Worm (Caenorhabditis elegans): ENCODE data around the gene arx-6.
A peak's percentile ranks its signal among the peaks of the same experiment; 100 is the strongest.

Gene arx-6

DNA sequence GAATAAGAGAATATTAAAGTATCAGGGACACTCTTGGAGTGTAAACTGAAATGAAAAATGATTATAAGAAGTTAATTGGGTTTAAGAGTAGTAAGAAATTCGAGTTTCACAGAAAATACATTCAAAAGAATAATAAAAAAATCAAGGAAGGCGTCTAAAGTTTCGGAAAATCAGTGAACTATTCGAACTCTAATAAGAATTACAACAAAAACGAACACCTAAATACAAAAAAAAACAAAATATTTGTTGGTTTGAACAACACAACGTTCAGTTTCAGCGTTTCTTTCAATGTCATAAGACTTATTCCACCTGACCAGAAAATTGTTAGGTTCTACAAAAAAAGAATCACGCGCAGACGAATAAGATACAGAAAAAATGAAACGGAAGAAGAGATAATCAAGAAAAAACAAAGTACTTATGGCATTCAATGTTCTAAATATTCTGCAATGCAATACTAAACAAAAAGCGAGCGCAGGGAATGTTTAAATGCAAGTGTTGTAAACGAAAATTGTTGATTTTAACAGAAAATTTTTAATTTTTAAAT, 20.6 kb downstream of the arx-6 start, which contains the start of gene nhl-2:
Gene nhl-2 (minus strand): TSS at position 51 of the 544 bp plus-strand sequence.
- no peak for TF ChIP-seq him-1 (tag; optimal IDR thresholded peaks at IDR 0.05)
- no peak for TF ChIP-seq W03F9.2 (tag; optimal IDR thresholded peaks at IDR 0.05)
- TF ChIP-seq dao-5 (tag; optimal IDR thresholded peaks at IDR 0.05), result no peak

DNA sequence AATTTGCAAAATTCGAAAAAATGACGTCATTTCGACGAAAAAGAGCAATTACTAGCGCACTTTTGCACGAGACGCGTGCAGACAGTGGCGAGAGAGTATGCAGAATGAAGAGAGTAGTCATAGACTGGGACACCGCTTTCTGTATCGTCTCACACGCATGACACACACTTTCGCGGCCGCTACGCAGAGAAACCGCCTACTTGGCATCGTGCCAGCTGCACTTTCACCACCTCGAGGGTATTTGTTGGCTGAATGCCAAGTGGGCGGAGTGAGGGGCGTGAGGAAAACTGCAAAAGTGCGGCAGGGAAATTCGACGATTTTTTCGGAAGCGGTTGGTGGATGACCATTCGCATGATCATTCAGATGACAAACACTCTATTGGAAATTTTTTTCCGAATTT, 21.3 kb downstream of the arx-6 start:
- TF ChIP-seq W03F9.2 (tag; optimal IDR thresholded peaks at IDR 0.05) (peak; percentile 95), him-1 (tag; optimal IDR thresholded peaks at IDR 0.05) (peak; percentile 98), dao-5 (tag; optimal IDR thresholded peaks at IDR 0.05) (no peak)

DNA sequence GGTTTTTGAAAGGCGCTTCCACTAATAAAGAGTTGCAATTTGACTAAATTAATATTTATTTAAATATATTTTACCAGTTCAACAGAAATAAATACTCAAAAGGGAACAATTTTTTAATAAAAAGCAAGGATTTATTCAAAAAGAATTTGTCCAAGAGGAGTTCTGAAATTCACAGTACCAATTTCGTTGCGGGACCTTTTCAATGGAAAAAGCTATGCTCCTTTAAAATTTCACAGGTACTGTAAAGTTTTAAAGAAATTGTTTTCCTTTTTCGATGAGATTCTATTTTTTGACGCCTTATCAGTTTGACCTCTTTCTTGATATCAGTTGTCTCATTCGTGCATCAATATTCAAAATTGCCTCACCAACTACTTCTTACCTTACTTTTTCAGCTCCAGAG, 21.8 kb downstream of the arx-6 start, which contains the start of gene tag-340:
Gene tag-340 (plus strand): TSS at position 249 of the 400 bp plus-strand sequence.
- TF ChIP-seq W03F9.2 (tag; optimal IDR thresholded peaks at IDR 0.05) (no peak), dao-5 (tag; optimal IDR thresholded peaks at IDR 0.05) (no peak), him-1 (tag; optimal IDR thresholded peaks at IDR 0.05) (no peak)

DNA sequence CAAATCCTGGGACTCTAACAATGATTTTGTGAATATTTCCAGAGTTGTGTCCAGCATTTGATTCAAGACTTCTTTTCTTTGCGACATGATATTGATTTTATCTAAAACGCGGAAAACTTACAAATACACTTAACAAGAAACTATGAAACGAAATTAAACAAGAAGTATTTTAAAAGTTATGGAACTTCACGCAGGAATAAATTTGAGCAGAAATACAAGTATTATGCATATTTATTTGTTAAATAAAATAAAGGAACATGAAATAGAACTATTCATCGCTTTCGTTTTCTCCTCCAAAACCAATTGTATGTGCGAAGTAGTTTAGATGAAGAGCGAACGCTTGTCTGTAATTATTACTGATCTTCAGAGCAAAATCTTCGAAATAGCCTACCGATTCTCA, 25.3 kb downstream of the arx-6 start, which contains the start of gene kbp-2:
Gene kbp-2 (minus strand): TSS at position 101 of the 400 bp plus-strand sequence.
- TF ChIP-seq W03F9.2 (tag; optimal IDR thresholded peaks at IDR 0.05), result no peak
- no peak for TF ChIP-seq him-1 (tag; optimal IDR thresholded peaks at IDR 0.05)
- no peak for TF ChIP-seq dao-5 (tag; optimal IDR thresholded peaks at IDR 0.05)

DNA sequence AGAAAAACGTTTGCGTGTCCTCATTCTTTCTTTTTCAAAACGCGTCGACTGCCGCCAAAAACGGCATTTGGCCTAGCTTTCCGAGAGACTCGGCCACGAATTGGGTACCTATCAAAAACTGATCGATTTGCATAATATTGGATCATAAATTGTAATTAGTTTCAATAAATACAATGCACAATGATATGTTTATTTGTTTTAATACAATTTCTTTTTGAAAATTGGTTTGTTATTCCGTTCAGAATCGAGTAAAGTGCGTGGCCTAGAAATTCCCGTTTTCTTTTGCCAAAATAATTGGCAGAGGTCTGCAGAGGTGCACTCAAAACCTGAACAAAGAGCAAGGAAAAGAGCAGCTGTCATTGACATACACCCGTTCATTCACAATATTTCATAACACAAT, 26.9 kb downstream of the arx-6 start, which contains the start of gene F26F4.8:
Gene F26F4.8 (minus strand): TSS at position 69 of the 400 bp plus-strand sequence.
- no peak for TF ChIP-seq W03F9.2 (tag; optimal IDR thresholded peaks at IDR 0.05)
- TF ChIP-seq him-1 (tag; optimal IDR thresholded peaks at IDR 0.05), result no peak
- no peak for TF ChIP-seq dao-5 (tag; optimal IDR thresholded peaks at IDR 0.05)

DNA sequence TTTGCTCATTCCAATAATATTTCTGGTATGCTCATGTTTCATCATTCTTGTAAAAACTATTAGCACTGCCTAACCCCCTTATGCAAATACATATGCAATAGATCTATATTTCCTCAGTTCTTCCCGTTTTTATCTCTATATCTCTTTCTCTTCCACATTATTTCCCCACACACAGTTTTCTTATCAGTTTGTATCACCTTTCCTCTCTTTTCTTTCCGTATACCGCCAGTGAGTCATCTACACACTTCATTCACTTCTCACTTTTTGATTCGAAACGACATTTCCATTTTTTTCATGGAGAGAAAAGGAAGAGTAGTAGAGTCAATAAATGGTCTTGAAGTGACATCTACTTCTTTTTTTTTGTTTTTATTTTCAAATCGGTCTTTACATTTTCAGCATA, 27.9 kb downstream of the arx-6 start:
- TF ChIP-seq dao-5 (tag; optimal IDR thresholded peaks at IDR 0.05), result no peak
- no peak for TF ChIP-seq W03F9.2 (tag; optimal IDR thresholded peaks at IDR 0.05)
- TF ChIP-seq him-1 (tag; optimal IDR thresholded peaks at IDR 0.05), result no peak

DNA sequence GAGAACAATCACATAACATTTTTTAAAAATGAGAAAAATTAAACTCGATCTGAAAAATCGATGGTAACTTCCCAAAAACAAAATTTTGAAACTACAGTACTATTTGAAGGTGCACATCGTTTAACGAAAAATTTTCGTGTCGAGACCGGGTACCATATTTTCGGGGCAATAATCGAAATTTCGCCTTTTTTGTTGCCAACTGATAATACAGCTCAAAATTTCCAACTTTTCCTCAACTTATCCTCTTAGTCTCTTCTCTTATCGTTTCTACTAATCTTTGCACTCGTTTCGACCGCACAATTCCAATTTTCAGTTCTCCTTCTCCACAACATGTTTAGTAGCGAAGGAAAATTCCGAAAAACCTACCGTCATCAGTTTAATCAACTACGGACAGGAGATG, 28.4 kb downstream of the arx-6 start, which contains the start of gene rom-1:
Gene rom-1 (plus strand): TSS at position 301 of the 400 bp plus-strand sequence.
- no peak for TF ChIP-seq him-1 (tag; optimal IDR thresholded peaks at IDR 0.05)
- TF ChIP-seq W03F9.2 (tag; optimal IDR thresholded peaks at IDR 0.05), result no peak
- TF ChIP-seq dao-5 (tag; optimal IDR thresholded peaks at IDR 0.05), result no peak

DNA sequence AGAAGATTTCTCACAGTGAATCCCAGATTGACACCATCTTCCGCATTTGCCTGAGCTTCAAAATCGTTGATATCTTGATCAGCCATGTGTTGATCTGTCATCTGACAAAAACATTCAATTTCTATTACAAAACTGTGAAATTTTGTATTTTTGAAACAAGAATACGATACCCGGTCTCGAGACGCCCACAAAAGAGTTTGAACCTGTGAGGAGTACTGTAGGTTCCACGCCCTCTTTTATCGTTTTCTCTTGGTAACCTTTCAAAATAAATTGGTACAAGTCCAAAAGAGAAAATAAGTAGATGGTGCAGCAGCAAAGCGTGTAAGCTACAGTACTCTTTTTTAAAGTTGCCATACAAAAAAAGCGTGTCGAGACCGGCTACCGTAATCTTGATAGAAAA, 31.5 kb downstream of the arx-6 start, which contains the start of gene F26F4.12:
Gene F26F4.12 (minus strand): TSS at position 101 of the 400 bp plus-strand sequence.
- TF ChIP-seq him-1 (tag; optimal IDR thresholded peaks at IDR 0.05) (no peak), dao-5 (tag; optimal IDR thresholded peaks at IDR 0.05) (no peak), W03F9.2 (tag; optimal IDR thresholded peaks at IDR 0.05) (no peak)

DNA sequence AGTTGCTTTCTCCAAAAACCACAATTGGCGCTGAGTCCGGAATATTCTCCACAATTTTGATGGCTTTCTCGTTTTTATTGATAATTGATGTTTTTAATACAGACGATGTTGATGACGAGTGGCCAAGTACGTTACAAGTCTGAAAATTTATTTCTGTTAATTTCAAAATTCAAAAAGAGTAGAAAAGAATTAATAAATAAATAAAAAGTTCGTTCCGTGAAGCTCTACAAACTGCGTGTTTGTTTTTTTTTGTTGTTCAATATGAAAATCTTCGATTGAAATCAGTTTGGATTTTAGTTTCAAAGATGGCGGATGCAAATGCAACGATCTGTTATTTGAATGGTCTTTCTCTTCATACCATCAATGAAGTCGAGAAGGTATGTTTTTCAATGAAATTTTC, 32.5 kb downstream of the arx-6 start, which contains the start of gene F26F4.2:
Gene F26F4.2 (plus strand): TSS at position 301 of the 400 bp plus-strand sequence.
- no peak for TF ChIP-seq him-1 (tag; optimal IDR thresholded peaks at IDR 0.05)
- TF ChIP-seq W03F9.2 (tag; optimal IDR thresholded peaks at IDR 0.05), result no peak
- no peak for TF ChIP-seq dao-5 (tag; optimal IDR thresholded peaks at IDR 0.05)

DNA sequence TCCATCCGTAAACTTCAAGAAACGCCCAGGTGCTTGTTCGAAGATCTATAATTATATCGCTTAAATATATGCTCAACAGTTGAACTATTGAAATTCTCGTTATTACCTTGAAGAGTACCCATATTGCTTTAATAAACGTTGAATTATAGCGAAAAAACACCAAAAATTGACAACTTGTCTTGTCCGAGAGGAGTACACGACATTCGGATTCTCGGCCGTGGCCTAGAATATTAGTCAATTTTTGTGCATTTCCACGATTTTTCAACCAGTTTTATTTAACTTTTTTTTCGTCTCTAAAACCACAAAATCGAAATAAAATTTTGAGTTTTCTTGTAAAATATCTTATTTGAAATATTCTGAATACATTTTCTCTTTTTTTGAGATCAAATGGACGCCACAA, 33.9 kb downstream of the arx-6 start, which contains the start of the genes F26F4.9 and cee-1:
Gene F26F4.9 (minus strand): TSS at position 205 of the 400 bp plus-strand sequence.
Gene cee-1 (plus strand): TSS at position 383 of the 400 bp plus-strand sequence.
- peak; percentile 52 for TF ChIP-seq W03F9.2 (tag; optimal IDR thresholded peaks at IDR 0.05)
- no peak for TF ChIP-seq him-1 (tag; optimal IDR thresholded peaks at IDR 0.05)
- TF ChIP-seq dao-5 (tag; optimal IDR thresholded peaks at IDR 0.05), result no peak

DNA sequence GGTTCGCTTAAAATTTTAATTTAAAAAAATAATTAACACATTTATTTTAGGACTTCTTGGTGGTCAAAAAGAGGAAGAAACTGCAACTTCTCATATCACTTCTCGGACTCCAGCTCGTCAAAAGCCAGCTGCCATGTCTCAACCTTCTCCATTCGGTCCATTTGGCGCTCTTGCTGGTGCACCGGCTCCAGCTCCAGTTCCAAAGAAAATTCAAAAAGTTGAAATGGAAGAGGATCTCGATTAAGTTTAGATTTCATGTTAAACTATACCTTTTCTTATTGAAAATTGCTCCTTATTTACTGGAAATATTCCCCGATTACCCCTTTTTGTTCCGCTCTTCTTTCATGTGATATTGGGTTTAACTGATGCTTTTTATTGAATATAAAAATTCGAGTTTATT, 35.3 kb downstream of the arx-6 start:
- TF ChIP-seq dao-5 (tag; optimal IDR thresholded peaks at IDR 0.05) (no peak), him-1 (tag; optimal IDR thresholded peaks at IDR 0.05) (no peak), W03F9.2 (tag; optimal IDR thresholded peaks at IDR 0.05) (no peak)

DNA sequence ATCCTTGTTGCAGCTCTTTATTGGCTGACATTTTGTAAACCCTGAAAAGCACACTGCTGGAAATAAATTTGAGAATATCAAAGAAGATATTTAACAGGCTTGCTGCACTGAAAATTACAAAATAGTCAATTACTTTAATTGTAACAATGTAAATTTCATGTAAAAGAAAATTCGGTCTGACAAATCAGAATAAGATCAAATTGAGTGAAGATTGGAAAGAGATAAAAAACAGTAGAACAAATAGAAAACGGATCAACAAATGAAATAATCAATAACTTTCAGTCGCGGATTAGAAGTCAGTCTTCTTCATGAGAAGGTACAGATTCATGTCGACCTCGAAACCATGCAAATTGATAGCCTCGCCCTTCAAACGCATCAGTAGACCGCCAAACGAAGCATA, 38.6 kb downstream of the arx-6 start, which contains the start of gene rars-1:
Gene rars-1 (minus strand): TSS at position 101 of the 400 bp plus-strand sequence.
- no peak for TF ChIP-seq him-1 (tag; optimal IDR thresholded peaks at IDR 0.05)
- TF ChIP-seq dao-5 (tag; optimal IDR thresholded peaks at IDR 0.05), result no peak
- no peak for TF ChIP-seq W03F9.2 (tag; optimal IDR thresholded peaks at IDR 0.05)

DNA sequence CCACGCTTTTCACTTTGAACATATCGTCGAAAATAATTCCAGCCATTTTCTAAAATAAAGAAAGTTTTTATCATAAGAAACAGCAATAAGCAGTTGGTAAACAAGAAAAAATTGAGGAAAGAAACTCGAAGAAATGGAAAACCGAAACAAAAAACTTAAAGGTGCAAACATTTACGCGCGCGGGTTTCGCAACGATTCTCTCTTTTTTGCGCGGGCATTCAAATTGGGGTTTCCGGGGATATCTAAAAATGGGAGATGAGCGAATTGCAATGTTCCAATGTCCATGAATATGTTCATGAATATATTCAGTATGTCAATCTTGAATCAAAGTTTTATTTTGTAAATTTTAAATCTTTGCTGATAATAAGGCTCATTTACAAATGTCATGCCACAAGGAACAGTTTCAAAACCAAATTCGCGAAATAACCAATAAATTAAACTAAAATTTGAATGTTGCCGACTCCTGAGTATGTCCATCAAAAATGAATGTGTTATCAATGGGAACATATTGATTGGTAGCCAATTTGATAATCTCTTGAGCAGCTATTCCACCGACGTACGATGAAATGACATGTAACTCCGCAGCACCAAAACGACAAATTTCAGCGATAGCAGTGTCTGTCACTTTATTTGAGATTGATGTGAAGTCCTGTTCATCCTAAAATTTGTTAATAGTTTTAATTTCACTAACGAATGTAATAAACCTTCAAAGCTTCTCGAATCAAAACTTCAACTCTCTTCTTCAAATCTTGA, 39.7 kb downstream of the arx-6 start, which contains the start of gene rpb-8:
Gene rpb-8 (minus strand): TSS at position 49 of the 753 bp plus-strand sequence.
- TF ChIP-seq dao-5 (tag; optimal IDR thresholded peaks at IDR 0.05) (no peak), W03F9.2 (tag; optimal IDR thresholded peaks at IDR 0.05) (peak; percentile 60)

DNA sequence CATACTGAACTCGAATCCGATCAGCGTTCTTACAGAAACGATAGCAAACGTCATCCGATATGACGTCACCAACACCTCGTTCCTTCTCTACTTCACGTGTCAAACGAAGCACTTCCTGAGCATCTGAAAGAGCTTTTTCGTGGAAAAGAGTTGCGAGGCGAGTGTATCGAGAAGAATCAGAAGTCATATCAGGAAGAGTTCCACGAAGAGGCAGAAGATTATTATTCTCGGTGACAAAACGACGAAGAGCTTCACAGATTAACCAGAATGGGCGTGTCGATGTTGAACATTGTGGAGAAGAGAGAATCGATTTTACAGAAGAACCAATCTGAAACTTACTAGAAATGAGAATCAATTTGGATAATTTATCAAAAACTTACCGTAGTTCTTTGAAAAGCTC, 40.4 kb downstream of the arx-6 start:
- TF ChIP-seq him-1 (tag; optimal IDR thresholded peaks at IDR 0.05), result no peak
- no peak for TF ChIP-seq W03F9.2 (tag; optimal IDR thresholded peaks at IDR 0.05)
- TF ChIP-seq dao-5 (tag; optimal IDR thresholded peaks at IDR 0.05), result no peak

Measured in whole organism, L4/young adult.